Worm (Caenorhabditis elegans) whole organism, young adult: ENCODE results near the gene srz-105.

Source experiments
- C17E4.6 ChIP-seq: fragments of 200-800 bp; sonication (Bioruptor generic); IDR thresholded peaks from 2 replicates; pipeline ENCODE4 v1.3.6; 2022; ENCODE audit warnings: missing genetic modification reagents, missing genetic modification characterization, missing compliant biosample characterization
- attf-6 ChIP-seq: fragments of 200-800 bp; sonication (Bioruptor generic); IDR thresholded peaks from 2 replicates; pipeline ENCODE4 v1.3.6; 2022; ENCODE audit warnings: missing genetic modification reagents, missing genetic modification characterization, missing compliant biosample characterization
- mes-4 ChIP-seq: sonication (generic microtip); optimal IDR thresholded peaks from 2 replicates; lab custom pipeline; 2016; ENCODE audit warnings: missing genotype, missing genetic modification characterization, missing compliant biosample characterization
- tbp1 ChIP-seq: fragments of 200-800 bp; sonication (Bioruptor generic); optimal IDR thresholded peaks from 2 replicates; lab custom pipeline; 2018; ENCODE audit warnings: mild to moderate bottlenecking, missing genetic modification characterization, missing compliant biosample characterization

ce11 chrIV:16277902-16278301 is 46.8 kb upstream of the srz-105 start, which contains the start of gene ccch-2:
- TF ChIP-seq C17E4.6: no peak
- no peak for TF ChIP-seq attf-6 (GFP tag; lab: Robert Waterston, UW)
- TF ChIP-seq mes-4 (tag; lab: Kevin White, UChicago): no peak
- no peak for TF ChIP-seq tbp1
